Fruit fly (Drosophila melanogaster) Kc167 (cell line): ENCODE data around the gene CG3436.

Experiments
- Myc ChIP-seq: fragments of >200 bp; optimal IDR thresholded peaks from 2 replicates; lab custom pipeline; 2017; ENCODE audit warnings: missing external identifiers
- Sin3A ChIP-seq: fragments of >200 bp; optimal IDR thresholded peaks from 2 replicates; lab custom pipeline; 2018; ENCODE audit warnings: missing external identifiers
- h ChIP-seq: fragments of >200 bp; optimal IDR thresholded peaks from 3 replicates; lab custom pipeline; 2018; ENCODE audit warnings: missing external identifiers
- insv ChIP-seq: fragments of >200 bp; optimal IDR thresholded peaks from 3 replicates; lab custom pipeline; 2018; ENCODE audit warnings: missing external identifiers
- psq ChIP-seq: fragments of >200 bp; optimal IDR thresholded peaks from 2 replicates; lab custom pipeline; 2017; ENCODE audit warnings: missing external identifiers
- ttk ChIP-seq: sonication (Bioruptor generic); optimal IDR thresholded peaks from 2 replicates; lab custom pipeline; 2017; ENCODE audit warnings: missing external identifiers

Gene CG3436

DNA sequence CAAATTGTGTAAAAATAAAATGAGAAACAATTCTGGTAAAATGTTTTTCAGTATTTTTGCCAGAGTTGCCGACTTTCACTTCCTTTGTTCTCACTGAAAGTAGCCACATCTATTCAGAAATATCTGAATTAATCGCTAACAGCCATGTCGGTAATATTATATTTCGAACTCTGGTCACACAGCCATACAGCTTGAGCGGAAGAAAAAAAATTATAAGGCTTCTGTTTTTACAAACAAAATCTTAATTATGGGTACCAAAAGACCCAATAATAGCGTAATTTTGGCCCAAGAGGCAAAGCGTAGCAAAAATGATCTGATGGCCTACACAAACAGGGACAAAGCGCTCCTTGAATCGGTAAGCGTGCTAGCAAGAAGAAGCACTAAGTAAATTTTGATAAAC lies at the start of gene CG3436:
CG3436 (plus strand) TSS at position 36 of the 400 bp plus-strand sequence.
- TF ChIP-seq Myc (lab: Kevin White, UChicago): no peak

DNA sequence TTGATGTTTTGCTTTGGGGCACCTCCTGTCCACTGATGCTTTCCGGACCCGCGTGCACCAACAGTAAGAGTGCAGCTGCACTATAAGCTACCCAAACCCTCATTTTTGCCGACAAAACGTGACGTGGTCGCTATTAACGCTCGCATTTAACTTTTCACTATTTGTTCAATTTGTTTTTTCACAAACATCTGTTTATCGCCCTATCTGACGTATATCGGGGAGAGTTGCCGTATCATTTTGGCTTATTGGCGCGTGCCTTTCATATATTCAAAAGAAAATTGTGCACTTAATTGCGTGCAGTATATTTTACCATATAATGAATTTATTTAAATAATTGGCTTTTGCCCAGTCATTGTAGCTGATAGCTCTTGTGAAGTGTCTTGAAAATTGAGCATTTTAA lies 49.3 kb upstream of the CG3436 start, which contains the start of the genes Nhe1 and Sam-S:
Nhe1 (minus strand) TSS at position 193 of the 400 bp plus-strand sequence.
Sam-S (plus strand) TSS at position 364 of the 400 bp plus-strand sequence.
- no peak for TF ChIP-seq insv (lab: Kevin White, UChicago)
- TF ChIP-seq Myc (lab: Kevin White, UChicago): no peak
- no peak for TF ChIP-seq Sin3A (lab: Kevin White, UChicago)
- no peak for TF ChIP-seq ttk (lab: Kevin White, UChicago)
- no peak for TF ChIP-seq h (lab: Kevin White, UChicago)
- no peak for TF ChIP-seq psq

DNA sequence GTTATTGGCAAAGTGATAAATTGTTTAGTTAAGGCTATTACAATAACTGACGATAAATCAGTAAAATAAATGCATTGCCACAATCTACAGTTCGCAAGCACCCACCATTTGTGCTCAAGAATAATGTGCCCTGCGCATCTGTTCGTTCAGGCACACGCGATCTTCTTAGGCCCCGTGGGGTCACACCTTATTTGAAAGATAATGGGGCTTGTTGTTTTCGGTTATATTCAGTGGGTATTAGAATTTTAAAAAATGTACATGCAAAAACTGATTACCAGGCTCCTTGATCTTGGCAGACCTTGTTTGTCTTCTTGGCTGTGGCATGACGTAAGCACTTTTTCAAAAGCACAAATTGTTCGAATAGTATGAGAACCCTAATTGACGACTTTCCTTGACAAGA lies 48.8 kb upstream of the CG3436 start:
- TF ChIP-seq insv (lab: Kevin White, UChicago) (no peak), psq (no peak), ttk (lab: Kevin White, UChicago) (no peak), Sin3A (lab: Kevin White, UChicago) (no peak)

DNA sequence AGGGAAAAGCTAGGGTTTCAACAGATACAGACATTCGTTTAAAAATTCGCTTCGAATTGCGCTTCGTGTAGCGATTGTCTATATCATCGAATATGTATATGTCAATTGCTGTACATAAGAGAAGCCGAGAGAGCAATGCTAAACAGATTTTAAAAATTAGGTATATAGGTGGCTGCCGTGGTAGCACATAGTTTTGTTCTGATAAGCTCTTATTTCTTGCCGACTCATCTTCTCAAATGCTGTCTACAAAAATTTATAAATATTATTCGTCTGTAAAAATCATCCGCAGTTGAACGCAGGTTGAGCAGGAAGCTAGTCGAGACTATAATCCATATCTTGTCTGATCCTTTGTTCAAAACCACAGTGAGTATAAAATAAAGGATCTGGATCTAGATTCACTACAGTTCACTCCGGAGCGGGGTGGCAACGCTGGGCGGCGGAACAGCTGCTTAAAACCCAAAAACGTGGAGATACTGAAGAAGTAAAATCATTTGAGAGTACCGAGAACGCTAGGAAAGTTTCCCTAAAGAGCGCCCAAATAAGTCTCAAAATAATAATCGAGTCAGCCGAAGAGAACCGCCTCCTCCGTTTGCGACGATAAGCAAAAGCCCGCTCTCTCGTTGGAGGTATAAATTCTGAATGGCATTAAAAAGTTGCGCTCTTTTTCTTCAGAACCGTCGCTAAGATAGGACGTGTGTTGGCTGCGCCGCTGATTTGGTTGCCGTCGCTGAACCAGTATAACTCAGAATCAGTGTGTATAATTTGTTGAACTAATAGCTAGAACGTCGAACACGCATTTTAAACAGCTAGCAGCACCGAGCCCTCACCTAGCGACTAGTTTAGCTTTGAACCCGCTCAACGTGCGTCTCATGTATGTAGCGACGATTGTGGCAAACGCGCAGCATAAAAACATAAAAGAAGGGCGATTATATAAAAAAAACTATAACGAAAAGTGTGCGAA lies 48.1 kb upstream of the CG3436 start:
- TF ChIP-seq Myc (lab: Kevin White, UChicago): no peak
- no peak for TF ChIP-seq insv (lab: Kevin White, UChicago)
- no peak for TF ChIP-seq psq
- no peak for TF ChIP-seq Sin3A (lab: Kevin White, UChicago)
- TF ChIP-seq ttk (lab: Kevin White, UChicago): no peak
- no peak for TF ChIP-seq h (lab: Kevin White, UChicago)

DNA sequence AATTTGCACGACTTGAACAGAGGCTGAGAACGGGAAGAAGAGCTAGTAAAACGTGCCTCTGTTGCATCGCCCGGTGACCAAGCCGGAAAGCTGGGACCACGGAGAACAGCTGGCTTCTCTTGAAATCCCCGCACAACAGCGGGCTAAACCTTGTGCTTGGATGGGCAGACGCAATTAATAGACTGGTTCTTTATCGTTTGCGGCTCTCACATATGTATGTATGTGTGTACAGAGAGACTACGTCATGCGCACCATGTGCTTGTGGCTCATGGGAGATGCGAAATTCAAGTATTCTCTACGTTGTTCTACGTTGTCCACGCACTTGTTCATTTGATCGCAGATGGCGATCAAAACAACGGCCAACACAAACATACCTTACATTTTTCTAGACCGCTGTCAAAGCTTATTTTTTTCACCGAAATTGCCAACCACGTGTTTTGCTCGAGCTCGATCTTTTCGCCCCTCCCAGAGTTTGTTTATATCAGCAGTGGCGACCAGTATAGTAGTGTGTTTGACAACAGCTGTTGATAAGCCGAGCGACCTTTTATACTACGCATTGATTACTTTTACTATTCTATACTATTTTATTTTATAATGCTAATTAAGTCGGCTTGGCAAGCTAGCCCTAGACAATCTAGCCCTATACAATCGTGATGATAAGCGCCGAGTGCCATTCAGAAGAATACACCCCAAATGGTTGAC lies 46.6 kb upstream of the CG3436 start:
- TF ChIP-seq psq (no peak), Myc (lab: Kevin White, UChicago) (no peak), ttk (lab: Kevin White, UChicago) (no peak), insv (lab: Kevin White, UChicago) (no peak), Sin3A (lab: Kevin White, UChicago) (no peak)

dm6 chr2L:110046-110445 lies 45.8 kb upstream of the CG3436 start:
- no peak for TF ChIP-seq Sin3A (lab: Kevin White, UChicago)
- TF ChIP-seq psq: no peak

- TF ChIP-seq h (lab: Kevin White, UChicago) (no peak), Myc (lab: Kevin White, UChicago) (no peak), psq (no peak), ttk (lab: Kevin White, UChicago) (no peak)
Measured at dm6 chr2L:114429-114828, 41.4 kb upstream of the CG3436 start, which contains the start of gene ND-15. ND-15 (plus strand) TSS chr2L:114726.

dm6 chr2L:116388-116787 lies 39.4 kb upstream of the CG3436 start, which contains the start of gene CG13694:
CG13694 (minus strand) TSS chr2L:116488.
- TF ChIP-seq psq (no peak), Myc (lab: Kevin White, UChicago) (no peak), ttk (lab: Kevin White, UChicago) (no peak), Sin3A (lab: Kevin White, UChicago) (no peak), h (lab: Kevin White, UChicago) (no peak), insv (lab: Kevin White, UChicago) (no peak)

DNA sequence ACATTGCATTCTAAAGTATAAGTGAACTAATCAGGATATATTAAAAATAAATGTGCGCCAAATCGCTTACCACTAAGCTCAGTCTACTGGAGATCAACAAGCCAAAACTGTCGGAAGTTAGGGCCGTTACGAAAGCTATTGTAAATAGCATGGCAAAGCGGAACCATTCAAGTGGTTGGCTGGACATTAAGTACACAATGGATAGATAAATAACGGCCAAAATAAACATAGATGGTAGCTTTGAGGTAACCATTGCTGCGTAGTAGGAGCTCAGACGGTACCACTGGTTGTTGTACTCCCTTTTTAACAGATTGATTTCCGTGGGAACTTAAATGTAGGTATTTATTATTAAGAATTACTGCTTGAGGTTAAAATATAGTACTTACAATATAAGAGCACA lies 38.1 kb upstream of the CG3436 start:
- TF ChIP-seq h (lab: Kevin White, UChicago) (no peak), psq (no peak), insv (lab: Kevin White, UChicago) (no peak), ttk (lab: Kevin White, UChicago) (no peak), Myc (lab: Kevin White, UChicago) (no peak), Sin3A (lab: Kevin White, UChicago) (no peak)

dm6 chr2L:120492-121455 lies 35.1 kb upstream of the CG3436 start:
- TF ChIP-seq h (lab: Kevin White, UChicago) (no peak), psq (no peak), insv (lab: Kevin White, UChicago) (no peak), Sin3A (lab: Kevin White, UChicago) (no peak), ttk (lab: Kevin White, UChicago) (no peak), Myc (lab: Kevin White, UChicago) (no peak)

DNA sequence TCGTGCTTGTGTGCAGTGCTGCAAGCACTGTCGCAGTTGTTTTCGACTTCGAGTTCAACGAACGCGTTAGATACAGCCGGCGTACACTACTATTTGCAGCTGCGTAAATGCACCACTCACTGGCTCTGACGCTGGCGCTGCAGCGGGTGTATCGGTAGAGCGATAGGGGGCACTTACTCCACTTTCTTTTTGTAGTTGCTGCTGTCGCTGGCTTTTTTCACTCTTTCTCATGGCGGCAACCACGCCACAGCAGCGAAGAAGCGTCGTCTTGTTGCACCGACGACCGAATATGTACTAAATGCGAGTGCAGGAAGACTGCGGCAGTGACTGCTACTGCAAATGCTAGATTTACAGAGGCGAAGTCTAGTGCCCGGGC lies 34.4 kb upstream of the CG3436 start, which contains the start of gene CG4822:
CG4822 (minus strand) TSS at position 299 of the 376 bp plus-strand sequence.
- TF ChIP-seq psq: no peak
- no peak for TF ChIP-seq Myc (lab: Kevin White, UChicago)
- TF ChIP-seq ttk (lab: Kevin White, UChicago): no peak
- TF ChIP-seq Sin3A (lab: Kevin White, UChicago): no peak
- no peak for TF ChIP-seq h (lab: Kevin White, UChicago)
- TF ChIP-seq insv (lab: Kevin White, UChicago): no peak
